Worm (Caenorhabditis elegans) whole organism, early embryonic: ENCODE measurements around the gene D1014.6.

ENCODE experiments used
- B0310.2 ChIP-seq: sonication (generic microtip); optimal IDR thresholded peaks from 2 replicates; lab custom pipeline; 2016; ENCODE audit warnings: mild to moderate bottlenecking, missing genetic modification characterization, missing compliant biosample characterization
- F13C5.2 ChIP-seq: sonication (generic microtip); optimal IDR thresholded peaks from 2 replicates; lab custom pipeline; 2017; ENCODE audit warnings: mild to moderate bottlenecking, missing genetic modification characterization, inconsistent platforms, missing compliant biosample characterization
- ama-1 ChIP-seq: fragments of 150-350 bp; optimal IDR thresholded peaks from 2 replicates; lab custom pipeline; 2014
- ceh-13 ChIP-seq: fragments of 200-800 bp; sonication (Bioruptor generic); optimal IDR thresholded peaks from 2 replicates; lab custom pipeline; 2018; ENCODE audit warnings: mild to moderate bottlenecking, missing genetic modification characterization, missing compliant biosample characterization
- ets-7 ChIP-seq: sonication (generic microtip); optimal IDR thresholded peaks from 2 replicates; lab custom pipeline; 2016; ENCODE audit warnings: missing genotype, missing genetic modification characterization, missing compliant biosample characterization
- flt-1 ChIP-seq: fragments of 200-800 bp; sonication (Bioruptor generic); IDR thresholded peaks from 2 replicates; pipeline ENCODE4 v1.3.6; 2022; ENCODE audit warnings: missing genetic modification characterization, missing compliant biosample characterization
- hmbx-1 ChIP-seq: sonication (generic microtip); optimal IDR thresholded peaks from 2 replicates; lab custom pipeline; 2016; ENCODE audit warnings: mild to moderate bottlenecking, missing genetic modification characterization, missing compliant biosample characterization
- pes-1 ChIP-seq: fragments of 200-800 bp; sonication (Bioruptor generic); IDR thresholded peaks from 2 replicates; pipeline ENCODE4 v1.3.6; 2022; ENCODE audit warnings: missing genetic modification reagents, missing genetic modification characterization, missing compliant biosample characterization
- scrt-1 ChIP-seq: fragments of 200-800 bp; sonication (Bioruptor generic); IDR thresholded peaks from 2 replicates; pipeline ENCODE4 v1.3.6; 2022; ENCODE audit warnings: missing genetic modification characterization, missing compliant biosample characterization
- tbx-11 ChIP-seq: fragments of 200-800 bp; sonication (Bioruptor generic); IDR thresholded peaks from 2 replicates; pipeline ENCODE4 v1.3.6; 2022; ENCODE audit warnings: missing genetic modification characterization, missing compliant biosample characterization
- tbx-37 ChIP-seq: fragments of 200-800 bp; sonication (Bioruptor generic); conservative IDR thresholded peaks from 2 replicates; pipeline ENCODE4 v1.3.6; 2022; ENCODE audit warnings: missing genetic modification reagents, missing genetic modification characterization, missing compliant biosample characterization
- tra-4 ChIP-seq: sonication (generic microtip); optimal IDR thresholded peaks from 2 replicates; lab custom pipeline; 2017; ENCODE audit warnings: missing genetic modification characterization, missing compliant biosample characterization

DNA sequence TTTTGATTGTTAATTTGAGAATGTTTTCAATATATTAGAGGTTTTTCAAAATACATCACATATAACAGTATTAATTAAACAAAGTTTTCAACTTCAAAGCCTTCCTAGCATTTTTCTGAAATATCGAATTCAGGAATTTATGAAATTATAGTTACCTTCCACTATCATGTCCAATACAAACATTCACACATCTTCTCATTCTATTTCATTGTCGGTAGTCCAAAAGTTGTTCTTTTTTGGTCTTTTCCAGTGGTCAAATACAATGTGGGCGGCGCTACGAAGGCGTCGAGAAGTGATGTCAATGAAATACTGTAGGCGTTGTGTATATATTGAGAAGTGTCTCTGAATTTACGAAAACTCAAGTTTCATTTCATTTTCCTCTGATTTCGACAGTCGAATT is 45.3 kb upstream of the D1014.6 start, which contains the start of gene catp-3:
- TF ChIP-seq F13C5.2 (tag; lab: Kevin White, UChicago) = no peak
- TF ChIP-seq ama-1 (lab: Kevin White, UChicago) = no peak
- no peak for TF ChIP-seq tbx-11 (GFP tag; lab: Robert Waterston, UW)
- no peak for TF ChIP-seq ceh-13
- no peak for TF ChIP-seq tbx-37 (GFP tag; lab: Robert Waterston, UW)
- no peak for TF ChIP-seq tra-4 (tag; lab: Kevin White, UChicago)
- TF ChIP-seq hmbx-1 (tag; lab: Kevin White, UChicago) = no peak
- TF ChIP-seq ets-7 (tag; lab: Kevin White, UChicago) = no peak
- no peak for TF ChIP-seq flt-1 (GFP tag; lab: Robert Waterston, UW)
- TF ChIP-seq scrt-1 (GFP tag; lab: Robert Waterston, UW) = no peak
- no peak for TF ChIP-seq B0310.2 (tag; lab: Kevin White, UChicago)
- no peak for TF ChIP-seq pes-1
